Worm (Caenorhabditis elegans): ENCODE results near the gene tps-1.

The tps-1 gene

DNA sequence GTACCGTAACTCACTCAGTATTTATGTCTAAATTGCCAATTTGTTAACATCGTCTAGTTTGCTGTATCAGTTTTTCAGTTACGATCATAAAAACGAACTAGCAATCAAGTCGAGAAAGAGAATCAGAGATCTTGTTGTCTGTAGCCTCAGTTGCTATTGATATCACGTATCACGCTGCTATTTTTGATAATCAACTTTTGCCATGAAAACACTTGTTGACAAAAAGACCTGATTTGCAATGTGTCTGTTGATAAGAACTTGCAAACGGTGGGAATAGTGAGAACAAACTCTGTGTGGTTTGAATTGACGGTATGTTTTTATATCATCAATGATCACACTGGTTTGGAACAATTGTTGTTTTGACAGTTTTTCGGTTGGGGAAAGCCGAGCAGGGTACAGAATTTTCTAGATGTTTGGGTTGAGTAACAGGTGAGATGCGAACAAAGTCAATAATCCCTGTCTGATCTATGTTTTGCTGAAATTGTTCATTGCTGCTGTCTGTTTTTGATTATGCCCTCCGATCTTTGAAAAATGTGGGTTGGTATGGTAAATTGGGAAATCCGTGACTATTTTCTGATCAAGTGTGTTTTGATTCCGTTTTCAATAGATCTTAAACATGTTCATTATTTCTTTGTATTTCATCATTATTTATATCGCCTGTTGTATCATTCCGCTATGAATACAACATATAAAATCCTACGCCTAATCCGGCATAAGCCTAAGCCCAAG is 34.9 kb upstream of the tps-1 start:
- no peak for TF ChIP-seq vab-7 (GFP tag; IDR thresholded peaks at IDR 0.05)
- no peak for TF ChIP-seq tag-97 (GFP tag; IDR thresholded peaks at IDR 0.05)
- TF ChIP-seq dpl-1 (GFP tag; optimal IDR thresholded peaks at IDR 0.05) = no peak
- TF ChIP-seq daf-19 (GFP tag; conservative IDR thresholded peaks at IDR 0.05) = no peak
- peak in 1 of 2 experiments; percentile 61 for TF ChIP-seq mdl-1 (tag; optimal IDR thresholded peaks at IDR 0.05)
- TF ChIP-seq unc-62 (GFP tag; optimal IDR thresholded peaks at IDR 0.05 in 1 of 2) = peak in 1 of 2 experiments; percentile 82
- no peak for TF ChIP-seq unc-62 (tag; optimal IDR thresholded peaks at IDR 0.05)
- TF ChIP-seq nhr-102 (tag; optimal IDR thresholded peaks at IDR 0.05) = peak; percentile 10
- TF ChIP-seq hmg-1.1 (GFP tag; IDR thresholded peaks at IDR 0.05) = 0 out of 2 replicates have a peak, but pooled peaks have one; percentile 8
- 0 out of 2 replicates have a peak, but pooled peaks have one; percentile 38 for TF ChIP-seq php-3 (GFP tag; IDR thresholded peaks at IDR 0.05)
- peak; percentile 95 for TF ChIP-seq aha-1 (tag)
- TF ChIP-seq nhr-76 (tag; optimal IDR thresholded peaks at IDR 0.05) = no peak
- no peak for TF ChIP-seq lim-7 (GFP tag; IDR thresholded peaks at IDR 0.05)
- TF ChIP-seq hlh-11 (tag; optimal IDR thresholded peaks at IDR 0.05) = peak; percentile 75
- peak; percentile 72 for TF ChIP-seq dmd-6 (GFP tag; IDR thresholded peaks at IDR 0.05)
- TF ChIP-seq daf-16 (GFP tag; optimal IDR thresholded peaks at IDR 0.05) = peak in 1 of 2 experiments; percentile 30
- TF ChIP-seq daf-16 (tag; optimal IDR thresholded peaks at IDR 0.05) = peak; percentile 99
- peak; percentile 80 for TF ChIP-seq dve-1 (tag; optimal IDR thresholded peaks at IDR 0.05; ENCODE audit: insufficient read depth)
- peak; percentile 78 for TF ChIP-seq nhr-28 (tag; optimal IDR thresholded peaks at IDR 0.05)
- TF ChIP-seq hlh-30 (tag; optimal IDR thresholded peaks at IDR 0.05; ENCODE audit: insufficient read depth) = peak; percentile 18
- TF ChIP-seq nhr-10 (tag; optimal IDR thresholded peaks at IDR 0.05) = no peak
- TF ChIP-seq pqm-1 (tag; optimal IDR thresholded peaks at IDR 0.05) = peak; percentile 51
- TF ChIP-seq set-16 (GFP tag; IDR thresholded peaks at IDR 0.05) = no peak
- TF ChIP-seq mxl-3 (GFP tag; optimal IDR thresholded peaks at IDR 0.05) = no peak
- no peak for TF ChIP-seq nhr-11 (tag; optimal IDR thresholded peaks at IDR 0.05)

ce11 chrX:17508137-17508536 is 33.8 kb upstream of the tps-1 start:
- TF ChIP-seq nhr-102 (tag; optimal IDR thresholded peaks at IDR 0.05) = no peak

DNA sequence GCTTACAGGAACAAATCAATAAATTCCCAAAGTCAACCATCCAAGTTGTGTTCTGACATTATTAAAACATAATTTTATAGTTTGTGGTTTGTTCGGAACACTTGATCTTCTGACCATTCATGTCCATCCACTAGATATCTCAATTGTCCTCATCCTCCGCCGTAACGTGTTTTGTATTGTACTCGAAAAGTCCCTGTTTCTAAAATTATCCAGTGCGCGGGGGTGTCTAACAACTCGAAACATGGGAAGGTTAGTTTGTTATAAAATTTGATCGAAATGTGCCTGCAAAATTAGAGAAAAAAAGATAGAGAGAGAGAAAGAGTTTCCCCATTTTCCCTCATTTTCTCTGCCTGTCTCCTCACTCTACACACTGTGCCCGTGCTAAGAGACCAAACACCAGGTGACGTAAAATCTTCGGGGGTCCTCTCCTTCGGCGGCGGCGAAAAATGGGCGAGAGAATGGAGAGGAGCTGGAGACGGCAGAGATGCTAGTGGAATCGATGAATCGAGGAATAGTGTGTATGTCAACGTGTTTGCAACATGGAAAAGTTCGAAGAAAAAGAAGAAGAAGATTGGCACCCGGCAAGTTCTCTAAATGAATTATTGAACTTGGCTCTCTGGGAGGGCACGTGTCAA is 31.3 kb upstream of the tps-1 start:
- peak; percentile 59 for TF ChIP-seq nhr-102 (tag; optimal IDR thresholded peaks at IDR 0.05)
- no peak for TF ChIP-seq D1046.2 (GFP tag; IDR thresholded peaks at IDR 0.05)
- TF ChIP-seq rbr-2 (tag; optimal IDR thresholded peaks at IDR 0.05) = peak; percentile 84
- TF ChIP-seq hif-1 (tag; optimal IDR thresholded peaks at IDR 0.05) = peak in 1 of 2 experiments; percentile 67
- no peak for TF ChIP-seq Y75B8A.6 (GFP tag; IDR thresholded peaks at IDR 0.05)
- TF ChIP-seq F44E2.7 (GFP tag; IDR thresholded peaks at IDR 0.05) = no peak
- TF ChIP-seq duxl-1 (tag; optimal IDR thresholded peaks at IDR 0.05; ENCODE audit: poor library complexity) = no peak
- no peak for TF ChIP-seq F10B5.3 (tag; optimal IDR thresholded peaks at IDR 0.05)
- no peak for TF ChIP-seq nhr-111 (GFP tag; optimal IDR thresholded peaks at IDR 0.05)
- no peak for TF ChIP-seq zfp-2 (tag; optimal IDR thresholded peaks at IDR 0.05)
- TF ChIP-seq lir-3 (tag; optimal IDR thresholded peaks at IDR 0.05) = no peak
- no peak for TF ChIP-seq lin-39 (tag; optimal IDR thresholded peaks at IDR 0.05)
- peak; percentile 63 for TF ChIP-seq fkh-10 (GFP tag; optimal IDR thresholded peaks at IDR 0.05)
- no peak for TF ChIP-seq php-3 (GFP tag; IDR thresholded peaks at IDR 0.05)
- TF ChIP-seq lin-29 (GFP tag; IDR thresholded peaks at IDR 0.05) = no peak
- no peak for TF ChIP-seq nhr-42 (GFP tag; IDR thresholded peaks at IDR 0.05)
- TF ChIP-seq mdt-29 (GFP tag; IDR thresholded peaks at IDR 0.05) = no peak
- TF ChIP-seq nhr-48 (tag; optimal IDR thresholded peaks at IDR 0.05) = peak; percentile 89
- no peak for TF ChIP-seq dmd-8 (GFP tag; IDR thresholded peaks at IDR 0.05)
- peak; percentile 84 for TF ChIP-seq mep-1 (tag; optimal IDR thresholded peaks at IDR 0.05)
- TF ChIP-seq nhr-77 (tag; optimal IDR thresholded peaks at IDR 0.05) = peak; percentile 80
- TF ChIP-seq ceh-44 (GFP tag; IDR thresholded peaks at IDR 0.05) = no peak
- TF ChIP-seq saeg-2 (GFP tag; IDR thresholded peaks at IDR 0.05) = 0 out of 2 replicates have a peak, but pooled peaks have one; percentile 43
- peak; percentile 53 for TF ChIP-seq fos-1 (tag; optimal IDR thresholded peaks at IDR 0.05)
- no peak for TF ChIP-seq lim-7 (GFP tag; IDR thresholded peaks at IDR 0.05)

Data from whole organism, L4 larva.